Worm (Caenorhabditis elegans): Measurements from ENCODE around the gene F15B9.10.
A peak's percentile ranks its signal among the peaks of the same experiment; 100 is the strongest.

- TF ChIP-seq cog-1 (tag; optimal IDR thresholded peaks at IDR 0.05) (no peak), T22C8.4 (GFP tag; IDR thresholded peaks at IDR 0.05) (peak; percentile 25; the same call in 1 of the 2 replicates), tab-1 (GFP tag; IDR thresholded peaks at IDR 0.05) (0 out of 2 replicates have a peak, but pooled peaks have one; percentile 44), klf-2 (GFP tag; conservative IDR thresholded peaks at IDR 0.05) (no peak), flt-1 (GFP tag; IDR thresholded peaks at IDR 0.05) (peak; percentile 35; the same call in 1 of the 2 replicates), ztf-29 (GFP tag; IDR thresholded peaks at IDR 0.05) (no peak), ztf-23 (GFP tag; IDR thresholded peaks at IDR 0.05) (0 out of 2 replicates have a peak, but pooled peaks have one; percentile 63), med-1 (GFP tag; optimal IDR thresholded peaks at IDR 0.05; ENCODE audit: insufficient read depth) (peak; percentile 40)
Measured at ce11 chrV:13041666-13042065, 32.9 kb upstream of the F15B9.10 start, which contains the start of gene scyl-1.
